Worm (Caenorhabditis elegans) whole organism, early embryonic: Measurements from ENCODE around the gene pgl-3.

ENCODE experiments used
- B0310.2 ChIP-seq: sonication (generic microtip); optimal IDR thresholded peaks from 2 replicates; lab custom pipeline; 2016; ENCODE audit warnings: mild to moderate bottlenecking, missing genetic modification characterization, missing compliant biosample characterization
- F13C5.2 ChIP-seq: sonication (generic microtip); optimal IDR thresholded peaks from 2 replicates; lab custom pipeline; 2017; ENCODE audit warnings: mild to moderate bottlenecking, missing genetic modification characterization, inconsistent platforms, missing compliant biosample characterization
- aly-1 ChIP-seq: sonication (generic microtip); optimal IDR thresholded peaks from 2 replicates; lab custom pipeline; 2016; ENCODE audit warnings: missing genetic modification characterization, missing compliant biosample characterization
- ama-1 ChIP-seq: fragments of 150-350 bp; optimal IDR thresholded peaks from 2 replicates; lab custom pipeline; 2014
- ceh-13 ChIP-seq: fragments of 200-800 bp; sonication (Bioruptor generic); optimal IDR thresholded peaks from 2 replicates; lab custom pipeline; 2018; ENCODE audit warnings: mild to moderate bottlenecking, missing genetic modification characterization, missing compliant biosample characterization
- ceh-36 ChIP-seq: sonication (generic microtip); optimal IDR thresholded peaks from 2 replicates; lab custom pipeline; 2016; ENCODE audit warnings: missing genetic modification characterization, inconsistent platforms, missing compliant biosample characterization
- ets-7 ChIP-seq: sonication (generic microtip); optimal IDR thresholded peaks from 2 replicates; lab custom pipeline; 2016; ENCODE audit warnings: missing genotype, missing genetic modification characterization, missing compliant biosample characterization
- flt-1 ChIP-seq: fragments of 200-800 bp; sonication (Bioruptor generic); IDR thresholded peaks from 2 replicates; pipeline ENCODE4 v1.3.6; 2022; ENCODE audit warnings: missing genetic modification characterization, missing compliant biosample characterization
- hmbx-1 ChIP-seq: sonication (generic microtip); optimal IDR thresholded peaks from 2 replicates; lab custom pipeline; 2016; ENCODE audit warnings: mild to moderate bottlenecking, missing genetic modification characterization, missing compliant biosample characterization
- hmg-4 ChIP-seq: fragments of 200-800 bp; sonication (Bioruptor generic); optimal IDR thresholded peaks from 2 replicates; lab custom pipeline; 2018; ENCODE audit warnings: mild to moderate bottlenecking, missing genetic modification characterization, missing compliant biosample characterization
- hnd-1 ChIP-seq: sonication (generic microtip); optimal IDR thresholded peaks from 2 replicates; lab custom pipeline; 2016; ENCODE audit warnings: missing genetic modification characterization, missing compliant biosample characterization
- pes-1 ChIP-seq: fragments of 200-800 bp; sonication (Bioruptor generic); IDR thresholded peaks from 2 replicates; pipeline ENCODE4 v1.3.6; 2022; ENCODE audit warnings: missing genetic modification reagents, missing genetic modification characterization, missing compliant biosample characterization
- scrt-1 ChIP-seq: fragments of 200-800 bp; sonication (Bioruptor generic); IDR thresholded peaks from 2 replicates; pipeline ENCODE4 v1.3.6; 2022; ENCODE audit warnings: missing genetic modification characterization, missing compliant biosample characterization
- sea-1 ChIP-seq: fragments of 200-800 bp; sonication (Bioruptor generic); conservative IDR thresholded peaks from 2 replicates; pipeline ENCODE4 v1.3.6; 2022; ENCODE audit warnings: missing genetic modification characterization, missing compliant biosample characterization
- tbx-11 ChIP-seq: fragments of 200-800 bp; sonication (Bioruptor generic); IDR thresholded peaks from 2 replicates; pipeline ENCODE4 v1.3.6; 2022; ENCODE audit warnings: missing genetic modification characterization, missing compliant biosample characterization
- tbx-37 ChIP-seq: fragments of 200-800 bp; sonication (Bioruptor generic); conservative IDR thresholded peaks from 2 replicates; pipeline ENCODE4 v1.3.6; 2022; ENCODE audit warnings: missing genetic modification reagents, missing genetic modification characterization, missing compliant biosample characterization
- tra-4 ChIP-seq: sonication (generic microtip); optimal IDR thresholded peaks from 2 replicates; lab custom pipeline; 2017; ENCODE audit warnings: missing genetic modification characterization, missing compliant biosample characterization

pgl-3 gene

DNA sequence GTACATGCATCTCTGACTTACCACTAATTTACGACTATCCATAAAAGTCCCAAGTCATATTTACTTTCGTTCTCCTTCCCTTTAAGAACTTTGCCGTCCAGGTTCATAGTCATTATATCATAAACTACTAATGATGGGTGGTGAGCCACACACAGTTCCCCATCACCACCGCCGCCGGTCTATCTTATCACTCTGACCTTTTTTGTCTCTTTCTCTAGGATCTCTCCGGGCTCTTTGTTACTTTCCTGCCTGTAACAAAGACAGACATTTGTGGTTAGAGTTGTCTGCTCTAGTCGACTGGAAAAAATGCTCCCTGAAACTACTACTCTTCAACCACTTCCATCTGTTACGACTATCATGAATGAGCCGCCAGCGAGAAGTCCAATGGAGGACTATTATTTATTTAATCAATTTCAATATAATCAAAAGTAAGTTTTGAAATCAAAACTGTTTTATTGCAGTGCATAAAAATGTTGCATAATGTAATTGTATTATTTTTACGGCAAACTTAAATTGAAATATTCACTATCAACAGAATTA lies 14.7 kb downstream of the pgl-3 start, which contains the start of gene elt-7:
TSS of gene elt-7 (plus strand) at position 263 of the 540 bp plus-strand sequence.
- TF ChIP-seq pes-1 (no peak), aly-1 (tag; lab: Kevin White, UChicago) (no peak), scrt-1 (no peak), hnd-1 (tag; lab: Kevin White, UChicago) (no peak), ceh-13 (no peak), tbx-11 (no peak), sea-1 (GFP tag; lab: Robert Waterston, UW) (no peak), tra-4 (tag; lab: Kevin White, UChicago) (no peak), F13C5.2 (tag; lab: Kevin White, UChicago) (no peak), ceh-36 (tag; lab: Kevin White, UChicago) (no peak), hmbx-1 (tag; lab: Kevin White, UChicago) (no peak), ets-7 (tag; lab: Kevin White, UChicago) (no peak), B0310.2 (tag; lab: Kevin White, UChicago) (no peak)

DNA sequence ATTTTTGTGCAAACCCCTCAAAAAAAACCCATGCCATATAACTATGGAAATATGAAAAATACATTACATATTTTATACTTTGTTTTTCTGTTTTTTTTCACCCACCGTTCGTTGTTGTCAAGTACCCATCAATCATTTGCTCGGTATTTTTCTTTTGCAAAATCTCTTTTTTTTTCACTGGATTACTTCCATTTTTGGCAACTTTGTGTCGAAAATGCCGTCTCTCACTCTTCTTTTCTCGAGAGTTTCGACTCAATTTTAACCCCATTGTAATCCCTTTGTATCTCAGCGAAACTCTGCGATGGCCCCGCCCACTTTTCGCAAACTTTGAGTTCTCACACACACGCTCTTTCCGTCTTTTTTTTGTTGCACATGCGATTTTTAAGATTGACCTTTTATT lies 19.4 kb downstream of the pgl-3 start:
- no peak for TF ChIP-seq pes-1
- TF ChIP-seq aly-1 (tag; lab: Kevin White, UChicago): no peak
- TF ChIP-seq sea-1 (GFP tag; lab: Robert Waterston, UW): no peak
- TF ChIP-seq B0310.2 (tag; lab: Kevin White, UChicago): no peak
- no peak for TF ChIP-seq F13C5.2 (tag; lab: Kevin White, UChicago)
- TF ChIP-seq flt-1 (GFP tag; lab: Robert Waterston, UW): no peak
- TF ChIP-seq ets-7 (tag; lab: Kevin White, UChicago): no peak
- TF ChIP-seq ceh-13: no peak
- TF ChIP-seq tra-4 (tag; lab: Kevin White, UChicago): no peak
- TF ChIP-seq hnd-1 (tag; lab: Kevin White, UChicago): no peak

DNA sequence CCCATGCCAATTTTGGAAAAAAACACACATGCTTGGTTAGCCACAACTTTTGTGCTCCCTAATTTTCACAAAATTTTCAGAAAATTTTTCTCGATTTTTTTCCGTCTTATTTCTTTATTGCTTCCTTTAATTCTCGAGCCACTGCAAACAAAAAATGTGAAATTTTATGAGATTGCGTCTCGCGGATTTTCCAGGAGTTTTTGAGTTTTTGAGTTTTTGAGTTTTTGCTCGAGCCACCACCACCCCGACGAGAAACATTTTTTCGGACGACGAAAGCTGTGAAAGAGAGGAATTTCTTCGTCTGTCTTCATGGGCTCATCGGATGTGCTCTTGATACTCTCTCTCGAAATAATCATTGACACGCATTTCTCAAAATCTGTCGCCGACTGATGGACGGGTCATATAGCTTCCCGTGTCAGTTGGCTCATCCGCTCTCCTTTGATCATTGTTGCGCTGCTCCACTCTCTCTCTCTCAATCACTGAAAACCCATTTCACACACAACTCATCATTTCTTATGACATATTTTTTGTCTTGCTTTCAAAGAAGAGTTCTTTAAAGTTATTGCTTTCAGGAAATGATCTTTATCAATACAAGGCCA lies 21.7 kb downstream of the pgl-3 start, which contains the start of gene C18G1.1:
TSS of gene C18G1.1 (plus strand) at position 573 of the 599 bp plus-strand sequence.
- TF ChIP-seq hmg-4 (GFP tag; lab: Kevin White, UChicago): no peak

DNA sequence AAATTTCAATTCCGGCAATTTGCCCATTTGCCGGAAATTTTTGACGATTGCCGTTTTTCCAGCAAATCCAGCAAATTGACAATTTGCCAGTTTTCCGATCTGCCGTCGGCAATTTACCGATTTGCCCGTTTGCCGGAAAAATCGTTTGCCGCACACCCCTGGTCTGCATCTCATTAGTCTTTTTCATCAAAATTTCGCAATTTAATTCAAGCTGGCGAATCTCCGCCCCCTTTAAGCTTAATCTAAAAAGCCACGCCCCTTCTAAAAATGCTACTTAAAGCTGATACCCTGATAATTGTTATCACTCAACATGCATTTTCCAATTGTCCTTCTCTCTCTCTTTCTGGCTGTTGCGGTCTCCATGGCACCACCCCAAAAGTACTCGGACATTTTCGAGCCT lies 27.5 kb downstream of the pgl-3 start, which contains the start of gene Y60C6A.1:
TSS of gene Y60C6A.1 (plus strand) at position 301 of the 400 bp plus-strand sequence.
- no peak for TF ChIP-seq hnd-1 (tag; lab: Kevin White, UChicago)
- TF ChIP-seq ama-1: no peak

DNA sequence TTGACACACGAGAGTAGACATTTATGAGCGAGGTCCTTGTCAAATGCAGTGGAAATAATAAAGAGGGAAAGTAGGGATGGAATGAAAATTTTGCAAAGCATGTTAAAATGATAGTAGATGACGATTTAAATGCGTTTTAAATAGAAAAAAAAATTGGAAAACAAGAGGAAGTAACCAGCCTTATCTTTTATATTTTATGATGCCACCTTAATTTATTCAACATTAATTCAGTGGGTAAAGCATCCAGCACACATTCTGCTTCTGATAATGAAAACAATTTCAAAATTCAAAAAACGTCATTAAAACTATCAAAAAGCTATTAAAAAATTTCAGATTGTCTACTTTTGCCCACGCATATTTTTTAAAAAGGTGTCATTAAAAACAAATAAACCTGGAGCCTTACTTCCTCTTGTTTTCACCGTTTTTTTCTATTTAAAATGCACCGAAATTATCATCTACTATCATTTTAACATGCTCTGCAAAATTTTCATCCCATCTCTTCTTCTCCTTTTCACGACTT lies 29.6 kb downstream of the pgl-3 start, which contains the start of the genes Y60C6A.2 and Y60C6A.3:
TSS of gene Y60C6A.2 (minus strand) at position 101 of the 520 bp plus-strand sequence.
TSS of gene Y60C6A.3 (plus strand) at position 470 of the 520 bp plus-strand sequence.
- TF ChIP-seq hmg-4 (GFP tag; lab: Kevin White, UChicago): no peak
- no peak for TF ChIP-seq sea-1 (GFP tag; lab: Robert Waterston, UW)
- no peak for TF ChIP-seq pes-1
- no peak for TF ChIP-seq hmbx-1 (tag; lab: Kevin White, UChicago)
- no peak for TF ChIP-seq tbx-11
- TF ChIP-seq hnd-1 (tag; lab: Kevin White, UChicago): no peak
- no peak for TF ChIP-seq tra-4 (tag; lab: Kevin White, UChicago)

DNA sequence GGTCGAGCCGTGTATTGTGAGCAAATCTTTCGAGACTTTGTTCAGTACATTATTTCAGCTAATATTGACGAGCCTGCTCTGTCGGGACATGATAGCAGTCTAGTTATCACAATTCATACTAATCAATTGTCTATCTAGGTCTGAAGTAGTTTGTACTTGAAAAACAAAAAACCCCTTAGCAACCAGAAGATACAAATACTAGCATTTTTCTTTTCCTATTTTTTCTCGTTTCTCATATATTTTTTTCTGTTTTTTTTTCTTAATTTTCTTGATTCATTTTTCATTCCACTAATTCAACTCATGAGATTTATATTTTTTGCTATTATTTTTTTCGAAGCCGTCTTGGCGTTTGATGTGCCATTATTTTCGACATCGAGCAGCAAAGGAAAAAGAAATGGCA lies 31.4 kb downstream of the pgl-3 start, which contains the start of gene R02F11.9:
TSS of gene R02F11.9 (plus strand) at position 301 of the 400 bp plus-strand sequence.
- TF ChIP-seq flt-1 (GFP tag; lab: Robert Waterston, UW) (no peak), tbx-37 (no peak), ceh-36 (tag; lab: Kevin White, UChicago) (no peak), tbx-11 (no peak), F13C5.2 (tag; lab: Kevin White, UChicago) (no peak), hmg-4 (GFP tag; lab: Kevin White, UChicago) (no peak), aly-1 (tag; lab: Kevin White, UChicago) (no peak), ets-7 (tag; lab: Kevin White, UChicago) (no peak), hnd-1 (tag; lab: Kevin White, UChicago) (no peak), scrt-1 (no peak), sea-1 (GFP tag; lab: Robert Waterston, UW) (no peak), ama-1 (no peak), pes-1 (no peak), tra-4 (tag; lab: Kevin White, UChicago) (no peak), ceh-13 (no peak), hmbx-1 (tag; lab: Kevin White, UChicago) (no peak), B0310.2 (tag; lab: Kevin White, UChicago) (no peak)

DNA sequence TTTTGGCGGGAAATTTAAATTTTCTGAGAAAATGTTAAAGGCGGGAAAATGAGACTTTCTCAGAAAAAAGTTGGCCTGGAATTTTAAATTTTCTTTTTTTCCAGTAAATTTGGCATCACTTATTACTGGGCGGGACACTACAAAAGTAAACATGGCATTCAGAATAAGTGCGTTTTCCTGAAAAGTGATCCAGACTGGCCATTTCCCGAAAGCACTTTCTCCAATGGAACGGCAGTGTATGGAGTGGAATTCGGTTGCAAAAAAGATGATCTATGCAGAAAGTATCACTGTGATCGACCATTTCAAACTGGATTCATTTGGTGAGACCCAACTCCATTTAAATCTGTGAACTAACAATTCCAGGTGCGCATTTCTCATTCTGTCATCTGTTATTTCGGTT lies 32.1 kb downstream of the pgl-3 start:
- TF ChIP-seq ceh-13 (no peak), pes-1 (no peak), tra-4 (tag; lab: Kevin White, UChicago) (no peak), aly-1 (tag; lab: Kevin White, UChicago) (no peak), sea-1 (GFP tag; lab: Robert Waterston, UW) (no peak), ama-1 (no peak)

DNA sequence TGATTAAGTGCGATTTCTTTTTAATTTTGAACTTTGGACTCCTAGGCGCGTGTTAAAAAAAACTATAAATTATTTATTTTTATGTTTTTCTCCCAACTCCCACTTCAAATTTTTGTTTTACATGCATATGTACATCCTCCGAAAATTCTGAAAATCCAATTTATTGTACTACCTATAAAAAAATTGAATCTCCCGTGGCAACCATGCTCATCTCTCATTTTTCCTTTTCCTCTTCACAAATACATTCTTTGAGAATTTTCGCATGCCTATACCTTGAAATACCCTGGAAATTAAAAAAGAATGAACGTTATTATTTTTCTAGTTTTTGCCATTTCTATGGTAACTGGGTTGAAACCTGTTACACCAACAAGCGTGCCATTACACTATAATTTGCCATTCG lies 33.0 kb downstream of the pgl-3 start, which contains the start of gene R02F11.10:
TSS of gene R02F11.10 (plus strand) at position 301 of the 400 bp plus-strand sequence.
- TF ChIP-seq ama-1: no peak
- no peak for TF ChIP-seq ceh-36 (tag; lab: Kevin White, UChicago)
- no peak for TF ChIP-seq flt-1 (GFP tag; lab: Robert Waterston, UW)
- TF ChIP-seq scrt-1: no peak
